Worm (Caenorhabditis elegans): ENCODE data around the gene klp-17.
"Not testable (repeated sequence)": the region's sequence is repeated elsewhere in the genome, so short reads cannot be mapped to it uniquely, and the experiment has no call there.

klp-17 gene

DNA sequence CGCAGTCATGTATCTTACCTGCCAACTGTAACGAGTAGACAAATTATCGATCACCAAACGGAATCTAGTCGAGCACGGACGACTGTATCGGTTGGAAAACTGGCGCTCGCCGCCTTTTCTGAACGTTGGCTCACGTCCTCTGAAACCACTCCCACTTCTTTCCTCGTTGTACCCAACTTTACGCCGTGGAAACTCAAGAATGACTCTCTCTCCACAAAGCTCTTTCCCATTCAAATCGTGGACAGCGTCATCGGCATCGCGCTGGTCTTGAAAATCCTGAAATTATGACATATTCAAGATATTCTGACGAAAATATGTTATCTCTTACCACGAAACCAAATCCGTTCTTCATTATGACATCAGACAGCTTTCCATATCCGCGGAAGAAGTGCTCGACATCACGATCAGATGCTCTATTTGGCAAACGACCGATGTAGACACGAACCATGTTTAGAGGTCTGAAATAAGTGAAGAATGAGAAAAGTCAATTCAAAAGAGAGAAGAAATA, 14.9 kb downstream of the klp-17 start, which contains the start of gene rsp-2:
Gene rsp-2 (minus strand): TSS at position 458 of the 508 bp plus-strand sequence.
- TF ChIP-seq klf-2 (GFP tag; conservative IDR thresholded peaks at IDR 0.05) (no peak), cog-1 (tag; optimal IDR thresholded peaks at IDR 0.05) (no peak), ref-1 (GFP tag; conservative IDR thresholded peaks at IDR 0.05) (no peak), med-1 (GFP tag; optimal IDR thresholded peaks at IDR 0.05; ENCODE audit: insufficient read depth) (no peak), tab-1 (GFP tag; IDR thresholded peaks at IDR 0.05) (no peak), ztf-23 (GFP tag; IDR thresholded peaks at IDR 0.05) (no peak), ztf-29 (GFP tag; IDR thresholded peaks at IDR 0.05) (no peak), T22C8.4 (GFP tag; IDR thresholded peaks at IDR 0.05) (no peak), flt-1 (GFP tag; IDR thresholded peaks at IDR 0.05) (no peak)

DNA sequence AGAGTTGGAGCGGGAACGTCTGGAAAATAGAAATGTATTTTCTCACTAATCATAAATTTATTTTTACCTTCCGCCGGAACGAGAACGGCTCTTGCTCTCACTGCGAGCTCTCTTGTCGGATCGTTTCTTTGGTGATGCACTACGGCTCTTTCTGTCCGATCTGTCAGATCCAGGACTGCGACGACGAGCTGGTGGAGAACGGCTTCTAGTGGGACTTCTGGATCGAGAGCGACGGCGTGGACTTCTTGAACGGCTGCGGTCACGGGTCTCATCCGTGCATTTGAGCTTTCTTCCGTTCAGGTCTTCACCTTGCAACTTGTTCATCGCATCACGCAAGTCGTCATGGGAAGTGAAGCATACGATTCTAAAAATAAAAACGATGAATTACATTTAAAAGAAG, 15.7 kb downstream of the klp-17 start:
- TF ChIP-seq klf-2 (GFP tag; conservative IDR thresholded peaks at IDR 0.05): no peak
- TF ChIP-seq tab-1 (GFP tag; IDR thresholded peaks at IDR 0.05): no peak
- no peak for TF ChIP-seq ref-1 (GFP tag; conservative IDR thresholded peaks at IDR 0.05)

DNA sequence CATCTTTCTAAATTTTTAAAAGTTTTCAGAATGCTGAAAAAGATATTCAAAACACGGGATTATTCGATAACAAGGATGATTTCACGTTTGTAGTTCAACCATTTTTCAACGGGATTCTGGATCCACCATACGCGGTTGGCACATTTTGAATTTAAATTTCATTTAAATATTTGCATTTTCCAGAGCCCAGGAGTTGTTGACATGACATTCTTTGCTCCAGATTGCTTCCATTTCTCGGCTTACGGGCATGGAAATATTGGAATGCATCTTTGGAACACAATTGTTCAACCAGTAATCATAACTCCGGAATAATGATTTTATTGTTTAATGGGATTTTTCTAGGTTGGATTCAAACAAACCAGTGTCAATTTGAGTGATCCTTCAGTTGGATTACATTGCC, 16.6 kb downstream of the klp-17 start:
- TF ChIP-seq ref-1 (GFP tag; conservative IDR thresholded peaks at IDR 0.05): no peak
- no peak for TF ChIP-seq med-1 (GFP tag; optimal IDR thresholded peaks at IDR 0.05; ENCODE audit: insufficient read depth)

DNA sequence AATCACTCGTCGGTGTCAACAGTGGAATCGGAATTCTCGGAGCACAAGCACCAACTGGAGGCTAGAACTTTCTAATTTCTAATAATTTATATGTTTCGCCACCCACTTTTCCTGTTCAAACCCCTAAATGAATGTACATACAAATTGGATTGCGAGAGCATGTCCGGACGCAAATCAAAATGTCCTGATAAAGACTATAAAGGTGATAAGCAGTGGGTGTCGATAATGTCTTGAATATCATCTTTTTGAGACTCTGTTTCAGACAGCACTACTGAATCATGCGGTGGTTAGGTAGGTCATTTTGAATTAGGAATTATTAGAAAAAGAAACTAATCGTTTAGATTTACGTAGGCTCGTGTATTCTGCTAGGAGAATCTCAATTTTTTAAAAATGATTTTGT, 18.7 kb downstream of the klp-17 start, which contains the start of gene W02B12.1:
Gene W02B12.1 (plus strand): TSS at position 269 of the 400 bp plus-strand sequence.
- TF ChIP-seq ref-1 (GFP tag; conservative IDR thresholded peaks at IDR 0.05) (no peak), tab-1 (GFP tag; IDR thresholded peaks at IDR 0.05) (no peak), T22C8.4 (GFP tag; IDR thresholded peaks at IDR 0.05) (no peak)

DNA sequence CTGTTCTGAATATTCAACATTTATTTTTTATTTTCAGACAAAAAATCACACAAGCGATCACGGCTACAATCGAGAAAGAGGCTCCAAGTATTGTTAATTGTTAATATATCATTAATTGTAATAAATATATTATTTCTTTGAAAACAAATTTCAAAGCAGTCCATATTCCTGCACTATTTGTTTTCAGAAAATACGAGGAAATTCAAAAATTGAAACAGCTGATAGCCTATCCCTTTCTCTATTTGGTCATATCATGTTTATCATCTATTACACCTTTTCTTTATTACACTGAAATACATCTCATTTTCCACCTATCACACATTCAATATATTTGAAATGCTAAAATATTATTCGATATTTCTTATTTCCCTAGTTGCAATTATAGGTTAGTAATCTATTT, 22.5 kb downstream of the klp-17 start, which contains the start of gene W02B12.13:
Gene W02B12.13 (plus strand): TSS at position 301 of the 400 bp plus-strand sequence.
- no peak for TF ChIP-seq klf-2 (GFP tag; conservative IDR thresholded peaks at IDR 0.05)
- no peak for TF ChIP-seq ztf-23 (GFP tag; IDR thresholded peaks at IDR 0.05)
- no peak for TF ChIP-seq tab-1 (GFP tag; IDR thresholded peaks at IDR 0.05)
- no peak for TF ChIP-seq med-1 (GFP tag; optimal IDR thresholded peaks at IDR 0.05; ENCODE audit: insufficient read depth)
- no peak for TF ChIP-seq cog-1 (tag; optimal IDR thresholded peaks at IDR 0.05)
- no peak for TF ChIP-seq flt-1 (GFP tag; IDR thresholded peaks at IDR 0.05)
- no peak for TF ChIP-seq ref-1 (GFP tag; conservative IDR thresholded peaks at IDR 0.05)
- no peak for TF ChIP-seq T22C8.4 (GFP tag; IDR thresholded peaks at IDR 0.05)

DNA sequence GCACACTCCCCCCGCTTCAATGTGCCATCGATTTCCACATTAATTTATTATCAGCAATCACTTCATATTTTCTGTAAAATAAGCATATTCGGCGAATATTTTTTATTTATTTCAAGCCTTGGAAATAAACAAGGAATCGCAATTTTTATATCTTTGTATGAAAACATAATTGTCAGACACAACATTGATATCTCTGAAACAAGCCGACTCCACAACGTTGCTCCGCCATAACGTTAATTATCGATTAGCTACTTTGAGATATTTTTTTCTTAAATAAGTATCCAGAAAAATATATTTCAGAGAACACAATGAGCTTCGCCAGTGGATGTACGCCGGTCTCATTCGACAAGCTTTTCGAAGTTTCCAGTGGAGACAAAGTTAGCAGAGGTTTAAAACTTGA, 23.6 kb downstream of the klp-17 start, which contains the start of gene adbp-1:
Gene adbp-1 (plus strand): TSS at position 301 of the 400 bp plus-strand sequence.
- no peak for TF ChIP-seq klf-2 (GFP tag; conservative IDR thresholded peaks at IDR 0.05)
- TF ChIP-seq med-1 (GFP tag; optimal IDR thresholded peaks at IDR 0.05; ENCODE audit: insufficient read depth): no peak
- no peak for TF ChIP-seq ztf-23 (GFP tag; IDR thresholded peaks at IDR 0.05)
- TF ChIP-seq flt-1 (GFP tag; IDR thresholded peaks at IDR 0.05): no peak
- TF ChIP-seq cog-1 (tag; optimal IDR thresholded peaks at IDR 0.05): no peak
- TF ChIP-seq ztf-29 (GFP tag; IDR thresholded peaks at IDR 0.05): no peak
- no peak for TF ChIP-seq ref-1 (GFP tag; conservative IDR thresholded peaks at IDR 0.05)
- TF ChIP-seq T22C8.4 (GFP tag; IDR thresholded peaks at IDR 0.05): no peak
- no peak for TF ChIP-seq tab-1 (GFP tag; IDR thresholded peaks at IDR 0.05)

DNA sequence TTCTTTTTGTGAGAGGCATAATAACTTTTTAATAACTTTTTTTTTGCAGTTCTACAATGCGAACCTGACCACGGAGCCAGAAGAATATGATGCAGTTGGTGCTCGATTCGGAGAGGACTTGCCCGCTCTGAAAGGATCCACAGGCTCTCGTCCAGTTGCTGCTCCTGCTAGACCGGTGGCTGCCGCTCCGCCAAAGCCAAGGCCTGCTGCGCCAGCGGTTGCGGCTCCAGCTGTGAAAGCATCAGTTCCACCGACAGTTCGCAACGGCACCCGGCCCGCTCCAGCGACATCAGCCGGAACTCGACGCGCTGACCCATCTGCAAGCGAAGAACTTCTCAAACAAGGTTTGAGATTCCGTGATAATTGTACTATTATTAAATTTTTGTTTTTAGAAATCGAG, 24.3 kb downstream of the klp-17 start:
- TF ChIP-seq ztf-23 (GFP tag; IDR thresholded peaks at IDR 0.05) (no peak), ztf-29 (GFP tag; IDR thresholded peaks at IDR 0.05) (no peak), flt-1 (GFP tag; IDR thresholded peaks at IDR 0.05) (no peak), klf-2 (GFP tag; conservative IDR thresholded peaks at IDR 0.05) (no peak), cog-1 (tag; optimal IDR thresholded peaks at IDR 0.05) (no peak), med-1 (GFP tag; optimal IDR thresholded peaks at IDR 0.05; ENCODE audit: insufficient read depth) (no peak), tab-1 (GFP tag; IDR thresholded peaks at IDR 0.05) (no peak), ref-1 (GFP tag; conservative IDR thresholded peaks at IDR 0.05) (no peak), T22C8.4 (GFP tag; IDR thresholded peaks at IDR 0.05) (no peak)

DNA sequence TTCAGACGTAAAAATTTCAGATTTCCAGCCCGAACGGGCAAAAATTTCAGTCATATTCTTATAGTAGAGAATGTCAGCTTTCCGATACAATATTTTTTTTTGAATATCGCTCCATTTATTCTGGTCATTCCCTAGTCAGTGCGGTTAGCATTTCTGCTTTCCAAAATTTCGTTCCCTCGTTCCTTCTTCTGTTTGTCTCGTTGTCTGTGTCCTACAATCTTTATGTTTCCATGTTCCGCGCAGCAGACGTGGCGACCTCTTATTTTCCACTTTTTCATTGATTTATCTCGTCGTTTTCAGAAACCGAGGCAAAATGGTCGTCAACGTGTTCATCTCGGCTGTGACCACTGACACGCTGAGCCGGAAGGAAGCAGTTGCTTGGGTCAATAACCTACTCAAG, 25.0 kb downstream of the klp-17 start, which contains the start of gene ebp-2:
Gene ebp-2 (plus strand): TSS at position 301 of the 400 bp plus-strand sequence.
- not testable (repeated sequence) for TF ChIP-seq T22C8.4, ztf-23, tab-1 (GFP tag; IDR thresholded peaks at IDR 0.05)

DNA sequence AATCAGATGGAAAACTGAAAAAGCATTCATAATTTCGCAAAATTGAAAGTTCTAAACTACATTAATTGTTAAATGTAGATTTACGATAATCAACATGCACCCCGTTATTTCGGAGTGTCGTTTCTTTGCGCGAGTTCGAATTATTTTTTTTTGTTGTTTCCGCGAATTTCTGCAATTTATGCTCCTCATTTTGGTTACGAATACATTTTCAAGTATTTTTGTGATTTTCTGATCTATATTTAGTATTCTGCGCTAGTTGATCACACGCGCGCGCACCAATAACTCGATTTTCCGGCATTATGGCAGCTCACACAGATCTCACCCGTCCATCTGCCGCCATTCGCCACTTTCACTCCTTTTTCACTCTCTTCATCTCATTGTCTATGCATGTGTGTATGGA, 27.2 kb downstream of the klp-17 start, which contains the start of gene VW02B12L.2:
Gene VW02B12L.2 (minus strand): TSS at position 65 of the 400 bp plus-strand sequence.
- TF ChIP-seq flt-1 (GFP tag; IDR thresholded peaks at IDR 0.05) (no peak), T22C8.4 (GFP tag; IDR thresholded peaks at IDR 0.05) (no peak), cog-1 (tag; optimal IDR thresholded peaks at IDR 0.05) (peak; percentile 16), ref-1 (GFP tag; conservative IDR thresholded peaks at IDR 0.05) (no peak), ztf-23 (GFP tag; IDR thresholded peaks at IDR 0.05) (no peak), tab-1 (GFP tag; IDR thresholded peaks at IDR 0.05) (no peak), ztf-29 (GFP tag; IDR thresholded peaks at IDR 0.05) (no peak), med-1 (GFP tag; optimal IDR thresholded peaks at IDR 0.05; ENCODE audit: insufficient read depth) (no peak), klf-2 (GFP tag; conservative IDR thresholded peaks at IDR 0.05) (no peak)

DNA sequence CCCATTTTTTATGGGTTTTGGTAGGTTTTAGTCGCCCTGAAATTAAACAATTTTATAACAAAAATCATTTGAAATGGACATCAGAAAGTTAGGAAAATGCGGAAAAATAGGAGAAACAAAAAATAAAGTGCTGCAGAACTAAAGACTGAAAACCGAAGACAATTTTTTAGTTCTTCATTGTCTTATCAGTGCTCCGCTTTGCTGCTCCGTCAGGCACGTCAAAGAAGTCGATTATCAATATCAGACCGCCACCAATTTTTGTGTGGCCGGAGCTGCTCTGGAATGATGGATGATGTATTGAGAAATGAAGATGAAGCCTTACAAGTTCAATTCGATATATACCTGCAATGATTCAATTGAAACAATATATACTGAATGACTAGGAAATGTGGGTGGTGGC, 29.0 kb downstream of the klp-17 start, which contains the start of gene vha-6:
Gene vha-6 (minus strand): TSS at position 36 of the 400 bp plus-strand sequence.
- TF ChIP-seq ref-1 (GFP tag; conservative IDR thresholded peaks at IDR 0.05) (no peak), ztf-29 (GFP tag; IDR thresholded peaks at IDR 0.05) (no peak), cog-1 (tag; optimal IDR thresholded peaks at IDR 0.05) (no peak), ztf-23 (GFP tag; IDR thresholded peaks at IDR 0.05) (no peak), tab-1 (GFP tag; IDR thresholded peaks at IDR 0.05) (no peak), T22C8.4 (GFP tag; IDR thresholded peaks at IDR 0.05) (no peak), klf-2 (GFP tag; conservative IDR thresholded peaks at IDR 0.05) (no peak), med-1 (GFP tag; optimal IDR thresholded peaks at IDR 0.05; ENCODE audit: insufficient read depth) (no peak), flt-1 (GFP tag; IDR thresholded peaks at IDR 0.05) (no peak)
